Worm (Caenorhabditis elegans): ENCODE results near the gene C05G5.1.
A peak's percentile ranks its signal among the peaks of the same experiment; 100 is the strongest.

Gene C05G5.1

ce11 chrX:14744496-14744895 lies 4.6 kb upstream of the C05G5.1 start (continued):
- TF ChIP-seq nhr-111 (GFP tag; optimal IDR thresholded peaks at IDR 0.05): no peak
- no peak for TF ChIP-seq dmd-9 (GFP tag; IDR thresholded peaks at IDR 0.05)
- TF ChIP-seq nhr-11 (tag; optimal IDR thresholded peaks at IDR 0.05): no peak
- TF ChIP-seq mxl-3 (GFP tag; optimal IDR thresholded peaks at IDR 0.05): no peak
- TF ChIP-seq zag-1 (tag; optimal IDR thresholded peaks at IDR 0.05): no peak
- no peak for TF ChIP-seq F49E8.2 (tag; optimal IDR thresholded peaks at IDR 0.05; ENCODE audit: borderline replicate concordance)

ce11 chrX:14743780-14744179 lies 3.9 kb upstream of the C05G5.1 start, which contains the start of gene C05G5.7:
Gene C05G5.7 (minus strand): TSS chrX:14743780.
- TF ChIP-seq zfp-2 (tag; optimal IDR thresholded peaks at IDR 0.05) (no peak), ceh-28 (tag; optimal IDR thresholded peaks at IDR 0.05) (no peak), spr-3 (GFP tag; optimal IDR thresholded peaks at IDR 0.05) (no peak), dve-1 (tag; optimal IDR thresholded peaks at IDR 0.05; ENCODE audit: insufficient read depth) (no peak), nhr-6 (tag; optimal IDR thresholded peaks at IDR 0.05) (no peak), unc-62 (GFP tag; optimal IDR thresholded peaks at IDR 0.05 in 1 of 2) (peak in 1 of 2 experiments; percentile 97), unc-62 (tag; optimal IDR thresholded peaks at IDR 0.05) (no peak)

DNA sequence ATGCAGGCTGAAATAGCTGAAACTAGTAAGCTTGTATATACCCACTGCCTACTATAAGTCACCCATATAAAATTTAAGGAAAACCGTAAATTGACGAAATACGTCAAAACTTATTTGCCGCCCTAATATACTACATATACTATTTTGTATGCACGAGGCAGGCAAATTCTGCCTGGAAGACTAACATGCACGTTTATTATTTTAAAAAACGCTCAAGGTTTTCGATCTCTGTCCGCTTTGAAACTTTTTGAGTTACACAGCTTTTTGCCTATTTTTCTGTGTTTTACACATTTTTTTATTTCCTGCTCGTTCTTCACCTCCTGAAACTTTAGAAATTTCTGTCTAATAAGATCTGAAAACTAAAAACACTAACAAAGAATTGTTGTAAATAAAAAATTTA lies 3.3 kb upstream of the C05G5.1 start:
- TF ChIP-seq daf-16 (GFP tag; optimal IDR thresholded peaks at IDR 0.05) (peak in 1 of 2 experiments; percentile 45), daf-16 (tag; optimal IDR thresholded peaks at IDR 0.05) (no peak), F37D6.2 (tag; optimal IDR thresholded peaks at IDR 0.05) (peak; percentile 21), dve-1 (tag; optimal IDR thresholded peaks at IDR 0.05; ENCODE audit: insufficient read depth) (peak; percentile 56), T26A8.4 (GFP tag; IDR thresholded peaks at IDR 0.05) (peak; percentile 82), nhr-42 (GFP tag; IDR thresholded peaks at IDR 0.05) (0 out of 2 replicates have a peak, but pooled peaks have one; percentile 42), Y48G9A.11 (GFP tag; IDR thresholded peaks at IDR 0.05) (no peak), nhr-48 (tag; optimal IDR thresholded peaks at IDR 0.05) (peak; percentile 9), nhr-102 (tag; optimal IDR thresholded peaks at IDR 0.05) (peak; percentile 59), duxl-1 (tag; optimal IDR thresholded peaks at IDR 0.05; ENCODE audit: poor library complexity) (peak; percentile 22), set-16 (GFP tag; IDR thresholded peaks at IDR 0.05) (no peak), aly-2 (tag; optimal IDR thresholded peaks at IDR 0.05) (no peak)

DNA sequence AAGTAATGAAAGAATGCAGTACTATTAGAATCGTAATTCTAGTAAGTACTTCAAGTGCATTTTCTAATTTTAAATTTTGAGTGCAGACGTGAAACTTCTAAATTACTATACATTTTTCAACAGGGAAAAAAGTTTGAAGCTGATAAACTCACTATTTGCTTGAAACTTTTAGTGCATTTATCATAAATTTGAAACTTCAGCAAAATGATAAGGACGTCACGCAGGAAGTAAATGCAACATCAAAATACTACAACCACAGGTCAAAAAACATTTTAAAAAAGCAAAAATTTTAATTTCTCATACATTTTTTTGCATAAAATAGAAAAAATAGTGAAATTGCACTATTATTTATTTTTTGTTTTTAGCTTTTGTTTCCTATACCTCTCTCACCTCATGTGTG lies 453 bp downstream of the C05G5.1 start:
- TF ChIP-seq pqm-1 (tag; optimal IDR thresholded peaks at IDR 0.05) (peak; percentile 9), fos-1 (tag; optimal IDR thresholded peaks at IDR 0.05) (no peak), nhr-28 (tag; optimal IDR thresholded peaks at IDR 0.05) (peak; percentile 5), zag-1 (tag; optimal IDR thresholded peaks at IDR 0.05) (no peak), daf-16 (GFP tag; optimal IDR thresholded peaks at IDR 0.05) (no peak), daf-16 (tag; optimal IDR thresholded peaks at IDR 0.05) (peak; percentile 35)

ce11 chrX:14737623-14738022 lies 2.3 kb downstream of the C05G5.1 start:
- TF ChIP-seq jun-1 (tag; optimal IDR thresholded peaks at IDR 0.05) (no peak), unc-62 (GFP tag; optimal IDR thresholded peaks at IDR 0.05 in 1 of 2) (peak in 1 of 2 experiments; percentile 50), unc-62 (tag; optimal IDR thresholded peaks at IDR 0.05) (no peak), aha-1 (tag) (peak; percentile 91)

DNA sequence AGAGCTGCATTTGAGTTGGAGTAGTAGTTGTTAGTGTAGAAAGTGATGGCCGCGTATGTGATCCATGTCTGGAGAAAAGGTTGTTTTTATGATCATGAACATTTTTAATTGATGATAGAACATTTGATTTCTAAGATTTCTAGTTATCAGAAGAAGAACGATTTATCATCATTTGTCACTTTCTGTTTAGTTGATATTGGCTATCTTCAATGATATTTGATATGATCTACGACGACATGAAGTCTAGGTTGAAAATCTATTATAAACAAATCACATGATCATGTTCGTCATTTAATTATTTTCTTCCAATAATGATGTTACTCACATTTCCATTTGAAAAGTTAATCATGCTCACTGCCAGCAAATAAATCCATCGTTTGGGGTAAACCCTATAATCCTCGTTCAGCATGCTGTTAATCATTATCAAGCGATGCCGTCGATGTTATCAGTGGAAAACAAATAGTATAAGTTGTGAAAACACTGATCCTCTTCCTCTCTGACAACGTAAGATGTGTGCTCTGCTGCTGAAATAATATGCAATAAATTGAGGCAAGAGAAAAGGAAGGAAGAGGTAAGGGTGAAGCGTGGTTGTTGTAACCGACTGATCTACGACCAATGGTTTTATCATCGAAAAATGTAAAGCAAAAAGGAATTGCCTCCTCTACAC lies 2.8 kb downstream of the C05G5.1 start:
- TF ChIP-seq attf-4 (tag; optimal IDR thresholded peaks at IDR 0.05): no peak
- no peak for TF ChIP-seq unc-39 (tag; optimal IDR thresholded peaks at IDR 0.05)
- 0 out of 2 replicates have a peak, but pooled peaks have one; percentile 14 for TF ChIP-seq F44E2.7 (GFP tag; IDR thresholded peaks at IDR 0.05)
- TF ChIP-seq pqm-1 (tag; optimal IDR thresholded peaks at IDR 0.05): peak; percentile 24
- TF ChIP-seq ZK337.2 (GFP tag; IDR thresholded peaks at IDR 0.05): no peak
- TF ChIP-seq unc-130 (GFP tag; optimal IDR thresholded peaks at IDR 0.05): no peak
- TF ChIP-seq dve-1 (tag; optimal IDR thresholded peaks at IDR 0.05; ENCODE audit: insufficient read depth): peak; percentile 6
- TF ChIP-seq R02D3.7 (tag; optimal IDR thresholded peaks at IDR 0.05): no peak
- no peak for TF ChIP-seq saeg-2 (GFP tag; IDR thresholded peaks at IDR 0.05)
- TF ChIP-seq nhr-102 (tag; optimal IDR thresholded peaks at IDR 0.05): no peak
- TF ChIP-seq mdl-1 (tag; optimal IDR thresholded peaks at IDR 0.05): peak in 1 of 2 experiments; percentile 5
- TF ChIP-seq dmd-6 (GFP tag; IDR thresholded peaks at IDR 0.05): peak; percentile 13; the same call in 1 of the 2 replicates
- peak; percentile 28 for TF ChIP-seq hlh-30 (tag; optimal IDR thresholded peaks at IDR 0.05; ENCODE audit: insufficient read depth)
- TF ChIP-seq ceh-20 (GFP tag; IDR thresholded peaks at IDR 0.05): peak; percentile 57; the same call in 1 of the 2 replicates
- no peak for TF ChIP-seq snpc-1.2 (GFP tag; IDR thresholded peaks at IDR 0.05)
- TF ChIP-seq lim-7 (GFP tag; IDR thresholded peaks at IDR 0.05): no peak
- TF ChIP-seq unc-62 (GFP tag; optimal IDR thresholded peaks at IDR 0.05 in 1 of 2): peak in 1 of 2 experiments; percentile 58
- TF ChIP-seq unc-62 (tag; optimal IDR thresholded peaks at IDR 0.05): no peak
